Worm (Caenorhabditis elegans) whole organism, mixed stage, embryonic: ENCODE data around the gene H41C03.2.

Experiments used
- bed-3 ChIP-seq: fragments of 200-800 bp; sonication (Bioruptor generic); optimal IDR thresholded peaks from 3 replicates; lab custom pipeline; 2018; ENCODE audit warnings: mild to moderate bottlenecking, missing genetic modification characterization, moderate library complexity, missing compliant biosample characterization
- blmp-1 ChIP-seq: fragments of 150-350 bp; optimal IDR thresholded peaks from 2 replicates; lab custom pipeline; 2014; ENCODE audit warnings: missing biosample characterization, missing genetic modification characterization
- ceh-43 ChIP-seq: fragments of 200-800 bp; sonication (Bioruptor generic); optimal IDR thresholded peaks from 2 replicates; lab custom pipeline; 2018; ENCODE audit warnings: mild to moderate bottlenecking, missing genetic modification characterization, moderate library complexity, missing compliant biosample characterization
- ceh-83 ChIP-seq: fragments of 200-800 bp; sonication (Bioruptor generic); optimal IDR thresholded peaks from 2 replicates; lab custom pipeline; 2018; ENCODE audit warnings: mild to moderate bottlenecking, missing genetic modification characterization, missing compliant biosample characterization
- ces-1 ChIP-seq: fragments of 150-350 bp; optimal IDR thresholded peaks from 2 replicates; lab custom pipeline; 2014; ENCODE audit warnings: missing biosample characterization, missing genetic modification reagents, missing genetic modification characterization
- cnd-1 ChIP-seq: fragments of 200-800 bp; sonication (Bioruptor generic); optimal IDR thresholded peaks from 2 replicates; lab custom pipeline; 2018; ENCODE audit warnings: mild to moderate bottlenecking, missing genetic modification characterization, missing compliant biosample characterization
- elt-1 ChIP-seq: sonication (generic microtip); optimal IDR thresholded peaks from 2 replicates; lab custom pipeline; 2017; ENCODE audit warnings: missing genetic modification characterization, mild to moderate bottlenecking, missing compliant biosample characterization, antibody characterized with exemption, moderate library complexity, borderline replicate concordance; ENCODE audit not compliant: insufficient read depth
- elt-3 ChIP-seq: fragments of 150-350 bp; optimal IDR thresholded peaks from 2 replicates; lab custom pipeline; 2014; ENCODE audit warnings: missing biosample characterization, missing genetic modification characterization
- flh-1 ChIP-seq: fragments of 200-800 bp; sonication (Bioruptor generic); optimal IDR thresholded peaks from 2 replicates; lab custom pipeline; 2018; ENCODE audit warnings: mild to moderate bottlenecking, missing genetic modification characterization, moderate library complexity, missing compliant biosample characterization
- ham-2 ChIP-seq: fragments of 200-800 bp; sonication (Bioruptor generic); optimal IDR thresholded peaks from 2 replicates; lab custom pipeline; 2018; ENCODE audit warnings: mild to moderate bottlenecking, missing genetic modification characterization, missing compliant biosample characterization
- hlh-1 ChIP-seq: fragments of 150-350 bp; optimal IDR thresholded peaks from 2 replicates; lab custom pipeline; 2014; ENCODE audit warnings: missing biosample characterization, missing genetic modification reagents, missing genetic modification characterization
- lin-13 ChIP-seq: fragments of 150-350 bp; optimal IDR thresholded peaks from 2 replicates; lab custom pipeline; 2014; ENCODE audit warnings: missing biosample characterization, missing genetic modification characterization
- lin-32 ChIP-seq: fragments of 200-800 bp; sonication (Bioruptor generic); optimal IDR thresholded peaks from 2 replicates; lab custom pipeline; 2018; ENCODE audit warnings: mild to moderate bottlenecking, missing genetic modification characterization, missing compliant biosample characterization
- lsy-2 ChIP-seq: fragments of 150-350 bp; optimal IDR thresholded peaks from 2 replicates; lab custom pipeline; 2014; ENCODE audit warnings: missing biosample characterization, missing genetic modification characterization
- mab-5 ChIP-seq: fragments of 150-350 bp; optimal IDR thresholded peaks from 2 replicates; lab custom pipeline; 2014; ENCODE audit warnings: missing biosample characterization, missing genetic modification characterization
- mep-1 ChIP-seq: fragments of 150-350 bp; optimal IDR thresholded peaks from 2 replicates; lab custom pipeline; 2017; ENCODE audit warnings: missing biosample characterization, missing genetic modification reagents, missing genetic modification characterization, inconsistent platforms
- nhr-12 ChIP-seq: fragments of 150-350 bp; optimal IDR thresholded peaks from 2 replicates; lab custom pipeline; 2014; ENCODE audit warnings: missing biosample characterization, missing genetic modification characterization
- nhr-2 ChIP-seq: fragments of 150-350 bp; optimal IDR thresholded peaks from 2 replicates; lab custom pipeline; 2014; ENCODE audit warnings: missing biosample characterization, missing genetic modification characterization
- nhr-237 ChIP-seq: fragments of 150-350 bp; optimal IDR thresholded peaks from 2 replicates; lab custom pipeline; 2014; ENCODE audit warnings: missing biosample characterization, missing genetic modification characterization
- nhr-28 ChIP-seq: fragments of 150-350 bp; optimal IDR thresholded peaks from 2 replicates; lab custom pipeline; 2014; ENCODE audit warnings: missing biosample characterization, missing genetic modification characterization
- sem-2 ChIP-seq: fragments of 200-800 bp; sonication (Bioruptor generic); optimal IDR thresholded peaks from 2 replicates; lab custom pipeline; 2018; ENCODE audit warnings: mild to moderate bottlenecking, missing genetic modification characterization, missing compliant biosample characterization
- snpc-4 ChIP-seq: fragments of 150-350 bp; optimal IDR thresholded peaks from 2 replicates; lab custom pipeline; 2014; ENCODE audit warnings: missing biosample characterization, missing genetic modification characterization
- sptf-1 ChIP-seq: sonication (generic microtip); optimal IDR thresholded peaks from 2 replicates; lab custom pipeline; 2017; ENCODE audit warnings: mild to moderate bottlenecking, missing genetic modification characterization, moderate library complexity, missing compliant biosample characterization
- unc-39 ChIP-seq: fragments of 150-350 bp; optimal IDR thresholded peaks from 2 replicates; lab custom pipeline; 2014; ENCODE audit warnings: missing biosample characterization, missing genetic modification characterization
- unc-62 ChIP-seq: fragments of 150-350 bp; optimal IDR thresholded peaks from 2 replicates; lab custom pipeline; 2014; ENCODE audit warnings: missing biosample characterization, missing genetic modification reagents, missing genetic modification characterization
- zip-8 ChIP-seq: fragments of 150-350 bp; optimal IDR thresholded peaks from 2 replicates; lab custom pipeline; 2014; ENCODE audit warnings: missing biosample characterization, missing genetic modification characterization
- ztf-11 ChIP-seq: fragments of 150-350 bp; optimal IDR thresholded peaks from 2 replicates; lab custom pipeline; 2014; ENCODE audit warnings: missing biosample characterization, missing genetic modification characterization

The H41C03.2 gene

ce11 chrII:5806563-5806962, 45.3 kb downstream of the H41C03.2 start:
- TF ChIP-seq lin-32 (no peak), snpc-4 (tag; lab: Kevin White, UChicago) (no peak), mab-5 (tag; lab: Kevin White, UChicago) (no peak), hlh-1 (no peak), ztf-11 (no peak), blmp-1 (tag; lab: Kevin White, UChicago) (no peak), ces-1 (GFP tag; lab: Kevin White, UChicago) (no peak), elt-1 (tag; lab: Kevin White, UChicago) (no peak), nhr-28 (tag; lab: Kevin White, UChicago) (no peak), cnd-1 (tag; lab: Kevin White, UChicago) (no peak), nhr-237 (tag; lab: Kevin White, UChicago) (no peak)
- TF ChIP-seq, all 35 proteins: peak for 0

- TF ChIP-seq nhr-2 (tag; lab: Kevin White, UChicago) (no peak), nhr-12 (no peak), snpc-4 (tag; lab: Kevin White, UChicago) (no peak), ceh-83 (GFP tag; lab: Kevin White, UChicago) (no peak), bed-3 (GFP tag; lab: Kevin White, UChicago) (no peak), ham-2 (GFP tag; lab: Kevin White, UChicago) (no peak), nhr-28 (tag; lab: Kevin White, UChicago) (no peak), lsy-2 (tag; lab: Kevin White, UChicago) (no peak), unc-62 (GFP tag; lab: Kevin White, UChicago) (no peak), unc-39 (tag; lab: Kevin White, UChicago) (no peak), elt-3 (tag; lab: Kevin White, UChicago) (no peak), flh-1 (GFP tag; lab: Kevin White, UChicago) (no peak), lin-13 (tag; lab: Kevin White, UChicago) (no peak), mep-1 (tag; lab: Kevin White, UChicago) (no peak), sem-2 (GFP tag; lab: Kevin White, UChicago) (no peak), nhr-237 (tag; lab: Kevin White, UChicago) (no peak), lin-32 (no peak), sptf-1 (tag; lab: Kevin White, UChicago) (no peak), hlh-1 (no peak), ceh-43 (GFP tag; lab: Kevin White, UChicago) (no peak)
- TF ChIP-seq, all 35 proteins: peak for 0
These were observed 46.6 kb downstream of the H41C03.2 start, which contains the start of gene K05F1.10 for ce11 chrII:5805303-5805702. Gene K05F1.10 (minus strand): TSS chrII:5805473.

- TF ChIP-seq zip-8 (tag; lab: Kevin White, UChicago): peak; percentile 63
- TF ChIP-seq cnd-1 (tag; lab: Kevin White, UChicago): no peak
These were observed 47.6 kb downstream of the H41C03.2 start for ce11 chrII:5804288-5804687.

- TF ChIP-seq mab-5 (tag; lab: Kevin White, UChicago) (no peak), nhr-28 (tag; lab: Kevin White, UChicago) (no peak), ztf-11 (no peak), mep-1 (tag; lab: Kevin White, UChicago) (no peak), hlh-1 (no peak)
These were observed 50.8 kb downstream of the H41C03.2 start, which contains the start of the genes K05F1.9 and K05F1.1 for ce11 chrII:5801075-5801474. Gene K05F1.9 (minus strand): TSS chrII:5801175. Gene K05F1.1 (plus strand): TSS chrII:5801382.
